Worm (Caenorhabditis elegans) whole organism, early embryonic: Measurements from ENCODE around the gene C50H2.5.

Source experiments
- B0310.2 ChIP-seq: sonication (generic microtip); optimal IDR thresholded peaks from 2 replicates; lab custom pipeline; 2016; ENCODE audit warnings: mild to moderate bottlenecking, missing genetic modification characterization, missing compliant biosample characterization
- F13C5.2 ChIP-seq: sonication (generic microtip); optimal IDR thresholded peaks from 2 replicates; lab custom pipeline; 2017; ENCODE audit warnings: mild to moderate bottlenecking, missing genetic modification characterization, inconsistent platforms, missing compliant biosample characterization
- aly-1 ChIP-seq: sonication (generic microtip); optimal IDR thresholded peaks from 2 replicates; lab custom pipeline; 2016; ENCODE audit warnings: missing genetic modification characterization, missing compliant biosample characterization
- ama-1 ChIP-seq: fragments of 150-350 bp; optimal IDR thresholded peaks from 2 replicates; lab custom pipeline; 2014
- ceh-13 ChIP-seq: fragments of 200-800 bp; sonication (Bioruptor generic); optimal IDR thresholded peaks from 2 replicates; lab custom pipeline; 2018; ENCODE audit warnings: mild to moderate bottlenecking, missing genetic modification characterization, missing compliant biosample characterization
- ceh-36 ChIP-seq: sonication (generic microtip); optimal IDR thresholded peaks from 2 replicates; lab custom pipeline; 2016; ENCODE audit warnings: missing genetic modification characterization, inconsistent platforms, missing compliant biosample characterization
- ets-7 ChIP-seq: sonication (generic microtip); optimal IDR thresholded peaks from 2 replicates; lab custom pipeline; 2016; ENCODE audit warnings: missing genotype, missing genetic modification characterization, missing compliant biosample characterization
- flt-1 ChIP-seq: fragments of 200-800 bp; sonication (Bioruptor generic); IDR thresholded peaks from 2 replicates; pipeline ENCODE4 v1.3.6; 2022; ENCODE audit warnings: missing genetic modification characterization, missing compliant biosample characterization
- hmbx-1 ChIP-seq: sonication (generic microtip); optimal IDR thresholded peaks from 2 replicates; lab custom pipeline; 2016; ENCODE audit warnings: mild to moderate bottlenecking, missing genetic modification characterization, missing compliant biosample characterization
- hmg-4 ChIP-seq: fragments of 200-800 bp; sonication (Bioruptor generic); optimal IDR thresholded peaks from 2 replicates; lab custom pipeline; 2018; ENCODE audit warnings: mild to moderate bottlenecking, missing genetic modification characterization, missing compliant biosample characterization
- hnd-1 ChIP-seq: sonication (generic microtip); optimal IDR thresholded peaks from 2 replicates; lab custom pipeline; 2016; ENCODE audit warnings: missing genetic modification characterization, missing compliant biosample characterization
- pes-1 ChIP-seq: fragments of 200-800 bp; sonication (Bioruptor generic); IDR thresholded peaks from 2 replicates; pipeline ENCODE4 v1.3.6; 2022; ENCODE audit warnings: missing genetic modification reagents, missing genetic modification characterization, missing compliant biosample characterization
- scrt-1 ChIP-seq: fragments of 200-800 bp; sonication (Bioruptor generic); IDR thresholded peaks from 2 replicates; pipeline ENCODE4 v1.3.6; 2022; ENCODE audit warnings: missing genetic modification characterization, missing compliant biosample characterization
- sea-1 ChIP-seq: fragments of 200-800 bp; sonication (Bioruptor generic); conservative IDR thresholded peaks from 2 replicates; pipeline ENCODE4 v1.3.6; 2022; ENCODE audit warnings: missing genetic modification characterization, missing compliant biosample characterization
- tbx-11 ChIP-seq: fragments of 200-800 bp; sonication (Bioruptor generic); IDR thresholded peaks from 2 replicates; pipeline ENCODE4 v1.3.6; 2022; ENCODE audit warnings: missing genetic modification characterization, missing compliant biosample characterization
- tbx-37 ChIP-seq: fragments of 200-800 bp; sonication (Bioruptor generic); conservative IDR thresholded peaks from 2 replicates; pipeline ENCODE4 v1.3.6; 2022; ENCODE audit warnings: missing genetic modification reagents, missing genetic modification characterization, missing compliant biosample characterization
- tra-4 ChIP-seq: sonication (generic microtip); optimal IDR thresholded peaks from 2 replicates; lab custom pipeline; 2017; ENCODE audit warnings: missing genetic modification characterization, missing compliant biosample characterization

The C50H2.5 gene

DNA sequence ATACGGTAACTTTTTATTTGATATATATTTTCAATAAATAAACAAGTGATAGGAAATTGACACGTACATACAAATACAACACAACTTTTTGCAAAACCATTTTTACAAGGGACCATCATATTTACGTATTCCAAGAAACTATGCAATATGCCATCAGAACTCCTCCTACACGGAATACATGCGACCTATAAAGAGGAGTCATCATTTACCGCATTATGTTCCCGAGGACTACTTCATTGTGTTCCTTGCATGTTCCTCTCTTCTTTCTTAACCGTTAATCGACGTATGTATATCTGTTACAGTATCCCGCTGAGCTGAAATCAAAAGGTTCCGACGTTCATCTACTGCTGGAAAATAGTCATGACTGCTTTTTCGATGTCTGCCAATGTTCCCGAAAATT, at the start of gene C50H2.5:
C50H2.5 (plus strand) TSS at position 301 of the 400 bp plus-strand sequence.
- TF ChIP-seq scrt-1 (GFP tag; lab: Robert Waterston, UW) (no peak), flt-1 (GFP tag; lab: Robert Waterston, UW) (no peak), ets-7 (tag; lab: Kevin White, UChicago) (no peak), sea-1 (GFP tag; lab: Robert Waterston, UW) (no peak), pes-1 (GFP tag; lab: Robert Waterston, UW) (no peak), hnd-1 (tag; lab: Kevin White, UChicago) (no peak), B0310.2 (no peak), hmbx-1 (tag; lab: Kevin White, UChicago) (no peak), tra-4 (tag; lab: Kevin White, UChicago) (no peak), ceh-36 (tag; lab: Kevin White, UChicago) (no peak), ama-1 (lab: Kevin White, UChicago) (no peak), aly-1 (no peak), ceh-13 (GFP tag; lab: Kevin White, UChicago) (no peak)

DNA sequence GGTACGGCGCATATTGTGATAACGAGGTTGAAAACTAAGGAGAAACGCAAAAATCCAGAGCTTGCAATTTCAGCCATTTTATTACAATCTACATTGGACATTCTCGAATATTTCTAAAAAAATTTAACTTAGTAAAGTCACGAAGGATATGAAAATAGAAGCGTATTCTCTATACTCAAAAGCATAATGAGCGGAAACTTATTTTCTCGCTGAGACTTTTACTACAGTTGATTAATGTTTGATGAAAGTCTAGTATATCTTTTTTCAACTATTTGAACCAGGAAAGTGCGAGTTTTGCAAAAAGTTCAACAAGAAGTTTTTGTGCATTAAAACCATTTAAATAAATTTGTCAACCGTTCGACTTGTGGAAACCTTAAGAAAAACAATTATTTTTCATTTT, 47.2 kb upstream of the C50H2.5 start, which contains the start of gene srab-18:
srab-18 (minus strand) TSS at position 101 of the 400 bp plus-strand sequence.
- no peak for TF ChIP-seq hnd-1 (tag; lab: Kevin White, UChicago)
- no peak for TF ChIP-seq pes-1 (GFP tag; lab: Robert Waterston, UW)
- no peak for TF ChIP-seq tbx-11
- no peak for TF ChIP-seq ceh-13 (GFP tag; lab: Kevin White, UChicago)
- TF ChIP-seq flt-1 (GFP tag; lab: Robert Waterston, UW), result no peak
- TF ChIP-seq hmbx-1 (tag; lab: Kevin White, UChicago), result no peak
- no peak for TF ChIP-seq scrt-1 (GFP tag; lab: Robert Waterston, UW)
- no peak for TF ChIP-seq B0310.2
- no peak for TF ChIP-seq F13C5.2 (tag; lab: Kevin White, UChicago)
- no peak for TF ChIP-seq tbx-37 (GFP tag; lab: Robert Waterston, UW)
- no peak for TF ChIP-seq hmg-4
- TF ChIP-seq ets-7 (tag; lab: Kevin White, UChicago), result no peak

ce11 chrV:9879404-9879803, 39.1 kb upstream of the C50H2.5 start, which contains the start of gene srab-26:
Gene srab-26, minus strand, starts transcription at chrV:9879504.
- TF ChIP-seq aly-1 (no peak), flt-1 (GFP tag; lab: Robert Waterston, UW) (no peak), tbx-37 (GFP tag; lab: Robert Waterston, UW) (no peak), ceh-13 (GFP tag; lab: Kevin White, UChicago) (no peak), hmbx-1 (tag; lab: Kevin White, UChicago) (no peak)

DNA sequence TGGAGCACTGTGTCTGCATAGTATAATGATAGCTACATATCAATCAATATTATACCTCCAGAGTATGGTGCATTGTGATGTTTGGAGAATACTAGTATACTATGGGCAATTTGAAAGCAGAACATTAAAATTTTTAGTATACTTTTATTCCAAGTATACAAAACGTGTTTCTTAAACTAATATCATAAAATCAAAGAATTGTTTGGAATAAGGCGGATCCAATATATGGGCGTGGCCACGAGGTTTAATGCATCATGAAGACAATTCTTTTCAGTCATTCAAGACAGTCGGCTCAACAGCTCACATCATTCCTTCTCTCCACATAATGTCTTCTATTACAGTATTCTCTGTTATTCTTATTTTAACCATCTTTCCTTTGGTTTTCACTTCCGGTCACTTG, 38.6 kb upstream of the C50H2.5 start, which contains the start of gene sdz-31:
sdz-31 (plus strand) TSS at position 301 of the 400 bp plus-strand sequence.
- no peak for TF ChIP-seq ceh-13 (GFP tag; lab: Kevin White, UChicago)
- no peak for TF ChIP-seq tbx-11
- no peak for TF ChIP-seq tbx-37 (GFP tag; lab: Robert Waterston, UW)
- no peak for TF ChIP-seq hmg-4
- TF ChIP-seq hmbx-1 (tag; lab: Kevin White, UChicago), result no peak
- no peak for TF ChIP-seq B0310.2
- TF ChIP-seq ama-1 (lab: Kevin White, UChicago), result no peak
- TF ChIP-seq scrt-1 (GFP tag; lab: Robert Waterston, UW), result no peak
- no peak for TF ChIP-seq ceh-36 (tag; lab: Kevin White, UChicago)
- no peak for TF ChIP-seq sea-1 (GFP tag; lab: Robert Waterston, UW)
- TF ChIP-seq flt-1 (GFP tag; lab: Robert Waterston, UW), result no peak
- TF ChIP-seq F13C5.2 (tag; lab: Kevin White, UChicago), result no peak
- TF ChIP-seq aly-1, result no peak
- no peak for TF ChIP-seq tra-4 (tag; lab: Kevin White, UChicago)
- TF ChIP-seq hnd-1 (tag; lab: Kevin White, UChicago), result no peak
- no peak for TF ChIP-seq pes-1 (GFP tag; lab: Robert Waterston, UW)
- no peak for TF ChIP-seq ets-7 (tag; lab: Kevin White, UChicago)

- TF ChIP-seq tbx-11 (no peak), ceh-36 (tag; lab: Kevin White, UChicago) (no peak), F13C5.2 (tag; lab: Kevin White, UChicago) (no peak), hmg-4 (no peak), flt-1 (GFP tag; lab: Robert Waterston, UW) (no peak), B0310.2 (no peak), tbx-37 (GFP tag; lab: Robert Waterston, UW) (no peak), tra-4 (tag; lab: Kevin White, UChicago) (no peak), ets-7 (tag; lab: Kevin White, UChicago) (no peak), sea-1 (GFP tag; lab: Robert Waterston, UW) (no peak), pes-1 (GFP tag; lab: Robert Waterston, UW) (no peak), hmbx-1 (tag; lab: Kevin White, UChicago) (no peak), aly-1 (no peak), hnd-1 (tag; lab: Kevin White, UChicago) (no peak), ceh-13 (GFP tag; lab: Kevin White, UChicago) (no peak), ama-1 (lab: Kevin White, UChicago) (no peak), scrt-1 (GFP tag; lab: Robert Waterston, UW) (no peak)
Observed at ce11 chrV:9885918-9886488, 32.5 kb upstream of the C50H2.5 start, which contains the start of gene clp-9. Gene clp-9, minus strand, starts transcription at chrV:9885968.

ce11 chrV:9889629-9890028, 28.9 kb upstream of the C50H2.5 start, which contains the start of gene fshr-1:
Gene fshr-1, plus strand, starts transcription at chrV:9889837.
- TF ChIP-seq aly-1, result no peak
- no peak for TF ChIP-seq flt-1 (GFP tag; lab: Robert Waterston, UW)
- no peak for TF ChIP-seq hmg-4
- TF ChIP-seq ama-1 (lab: Kevin White, UChicago), result no peak
- TF ChIP-seq pes-1 (GFP tag; lab: Robert Waterston, UW), result no peak
- TF ChIP-seq scrt-1 (GFP tag; lab: Robert Waterston, UW), result no peak
- TF ChIP-seq B0310.2, result no peak
- no peak for TF ChIP-seq hnd-1 (tag; lab: Kevin White, UChicago)
- TF ChIP-seq tra-4 (tag; lab: Kevin White, UChicago), result no peak
- TF ChIP-seq hmbx-1 (tag; lab: Kevin White, UChicago), result no peak
- TF ChIP-seq ceh-13 (GFP tag; lab: Kevin White, UChicago), result no peak
- TF ChIP-seq tbx-37 (GFP tag; lab: Robert Waterston, UW), result no peak
- TF ChIP-seq tbx-11, result no peak
- no peak for TF ChIP-seq ets-7 (tag; lab: Kevin White, UChicago)
- no peak for TF ChIP-seq F13C5.2 (tag; lab: Kevin White, UChicago)
- TF ChIP-seq ceh-36 (tag; lab: Kevin White, UChicago), result no peak
- no peak for TF ChIP-seq sea-1 (GFP tag; lab: Robert Waterston, UW)
